Worm (Caenorhabditis elegans): Measurements from ENCODE around the gene T22F3.10.

DNA sequence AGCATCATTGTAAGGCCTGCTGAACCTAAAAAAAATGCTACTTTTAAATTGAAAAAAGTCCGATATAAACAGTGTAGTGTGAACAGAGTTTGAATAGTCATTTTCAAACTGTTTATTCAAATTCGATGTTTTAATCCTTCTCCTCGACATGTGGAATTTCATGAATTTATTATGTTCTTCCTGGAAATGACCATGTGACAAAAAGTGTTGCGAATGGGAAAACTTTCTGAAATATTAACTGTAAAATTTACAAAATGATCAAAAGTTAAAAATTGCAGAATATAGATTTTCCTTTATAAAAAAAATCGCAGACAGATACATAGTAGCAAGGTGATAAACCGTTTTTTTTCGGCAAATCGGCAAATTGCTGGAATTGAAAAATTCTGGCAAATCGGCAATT is 6.2 kb downstream of the T22F3.10 start, which contains the start of gene T22F3.8:
- TF ChIP-seq ceh-82 (tag; optimal IDR thresholded peaks at IDR 0.05): no peak
- TF ChIP-seq unc-62 (GFP tag; optimal IDR thresholded peaks at IDR 0.05): no peak
